Fruit fly (Drosophila melanogaster): ENCODE data around the gene Reg-2.

The Reg-2 gene

dm6 chr3L:601104-601503 lies 5.3 kb downstream of the Reg-2 start:
- TF ChIP-seq Hr96 (GFP tag; optimal IDR thresholded peaks at IDR 0.05) (no peak), CG12768 (GFP tag; optimal IDR thresholded peaks at IDR 0.05) (no peak), CG33017 (tag; optimal IDR thresholded peaks at IDR 0.05) (no peak), CG14711 (tag; optimal IDR thresholded peaks at IDR 0.05) (no peak), toe (GFP tag; optimal IDR thresholded peaks at IDR 0.05) (no peak), CG7101 (tag; optimal IDR thresholded peaks at IDR 0.05) (no peak), CG7045 (GFP tag; optimal IDR thresholded peaks at IDR 0.05) (no peak), CG11617 (GFP tag; optimal IDR thresholded peaks at IDR 0.05) (no peak)

dm6 chr3L:593102-593501 lies 13.3 kb downstream of the Reg-2 start, which contains the start of gene MED14:
Gene MED14, plus strand, starts transcription at chr3L:593246.
- no peak for TF ChIP-seq Clk (GFP tag; optimal IDR thresholded peaks at IDR 0.05)
- peak; percentile 56 for TF ChIP-seq bab1 (GFP tag; optimal IDR thresholded peaks at IDR 0.05)
- TF ChIP-seq tj (GFP tag; optimal IDR thresholded peaks at IDR 0.05): peak; percentile 50

DNA sequence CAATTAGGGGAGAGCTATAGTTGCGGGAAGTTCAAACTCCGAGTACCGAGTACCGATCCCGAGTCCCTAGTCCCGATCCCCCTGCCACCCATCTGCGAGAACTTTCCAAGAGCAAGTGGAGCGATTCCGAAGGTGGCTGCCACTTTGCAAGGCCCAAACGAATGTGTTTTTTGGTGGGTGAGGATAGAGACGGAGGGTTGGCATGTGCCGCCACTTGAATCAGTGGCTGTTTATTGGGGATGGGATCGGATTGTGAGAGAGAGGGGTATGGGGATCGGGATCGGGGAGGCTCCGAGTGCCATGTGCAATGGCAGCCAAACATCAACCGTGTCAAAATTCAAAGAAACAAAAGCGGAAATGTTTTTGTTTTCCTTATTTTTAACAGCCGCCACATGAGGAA lies 14.1 kb downstream of the Reg-2 start:
- no peak for TF ChIP-seq CG33017 (tag; optimal IDR thresholded peaks at IDR 0.05)
- TF ChIP-seq Mnt (GFP tag; optimal IDR thresholded peaks at IDR 0.05): no peak
- TF ChIP-seq CG12768 (GFP tag; optimal IDR thresholded peaks at IDR 0.05): no peak
- no peak for TF ChIP-seq CG5204 (GFP tag; optimal IDR thresholded peaks at IDR 0.05)
- TF ChIP-seq toe (GFP tag; optimal IDR thresholded peaks at IDR 0.05): no peak
- no peak for TF ChIP-seq CG7101 (tag; optimal IDR thresholded peaks at IDR 0.05)
- no peak for TF ChIP-seq ovo (GFP tag; optimal IDR thresholded peaks at IDR 0.05)
- no peak for TF ChIP-seq CG14711 (tag; optimal IDR thresholded peaks at IDR 0.05)
- no peak for TF ChIP-seq cnc (optimal IDR thresholded peaks at IDR 0.05)
- no peak for TF ChIP-seq pad (GFP tag; optimal IDR thresholded peaks at IDR 0.05)
- TF ChIP-seq CG11617 (GFP tag; optimal IDR thresholded peaks at IDR 0.05): no peak
- no peak for TF ChIP-seq kay (GFP tag; ENCODE audit: borderline replicate concordance)
- TF ChIP-seq tj (GFP tag; optimal IDR thresholded peaks at IDR 0.05): no peak
- no peak for TF ChIP-seq CG7045 (GFP tag; optimal IDR thresholded peaks at IDR 0.05)
- TF ChIP-seq Hr96 (GFP tag; optimal IDR thresholded peaks at IDR 0.05): no peak
- no peak for TF ChIP-seq Crg-1 (GFP tag; optimal IDR thresholded peaks at IDR 0.05)
- no peak for TF ChIP-seq CG1620 (GFP tag; optimal IDR thresholded peaks at IDR 0.05)

DNA sequence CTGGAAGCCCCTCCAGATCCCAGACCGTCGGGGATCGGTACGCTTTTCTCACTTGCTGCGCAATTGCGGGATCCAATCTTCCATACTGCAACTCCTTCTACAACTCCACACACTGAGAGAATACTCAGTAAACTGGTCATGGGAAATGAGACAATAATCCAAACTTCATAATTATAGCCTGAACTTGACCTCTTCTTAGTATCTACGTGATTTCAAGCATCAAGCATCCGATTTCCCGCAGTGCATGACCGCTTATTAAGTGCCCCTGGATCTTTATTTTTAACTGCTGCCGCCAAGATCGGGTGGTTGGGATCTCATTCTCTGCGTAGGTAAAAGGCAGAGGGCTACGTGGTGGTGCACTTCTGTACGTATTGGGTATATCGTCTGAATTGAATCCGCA lies 15.0 kb downstream of the Reg-2 start:
- TF ChIP-seq cic (GFP tag; optimal IDR thresholded peaks at IDR 0.05) (no peak), CG7101 (tag; optimal IDR thresholded peaks at IDR 0.05) (no peak), cnc (optimal IDR thresholded peaks at IDR 0.05) (no peak), bab1 (GFP tag; optimal IDR thresholded peaks at IDR 0.05) (no peak), toe (GFP tag; optimal IDR thresholded peaks at IDR 0.05) (no peak), CG33017 (tag; optimal IDR thresholded peaks at IDR 0.05) (no peak), CG11617 (GFP tag; optimal IDR thresholded peaks at IDR 0.05) (no peak), Crg-1 (GFP tag; optimal IDR thresholded peaks at IDR 0.05) (no peak), CG5204 (GFP tag; optimal IDR thresholded peaks at IDR 0.05) (no peak), CG1620 (GFP tag; optimal IDR thresholded peaks at IDR 0.05) (no peak), Clk (GFP tag; optimal IDR thresholded peaks at IDR 0.05) (no peak), tj (GFP tag; optimal IDR thresholded peaks at IDR 0.05) (no peak), Mnt (GFP tag; optimal IDR thresholded peaks at IDR 0.05) (no peak), pad (GFP tag; optimal IDR thresholded peaks at IDR 0.05) (no peak), ovo (GFP tag; optimal IDR thresholded peaks at IDR 0.05) (no peak), kay (GFP tag; ENCODE audit: borderline replicate concordance) (no peak), CG7045 (GFP tag; optimal IDR thresholded peaks at IDR 0.05) (no peak), Hr96 (GFP tag; optimal IDR thresholded peaks at IDR 0.05) (no peak), CG14711 (tag; optimal IDR thresholded peaks at IDR 0.05) (no peak)

dm6 chr3L:589290-590281 lies 16.8 kb downstream of the Reg-2 start:
- no peak for TF ChIP-seq CG12768 (GFP tag; optimal IDR thresholded peaks at IDR 0.05)
- no peak for TF ChIP-seq cic (GFP tag; optimal IDR thresholded peaks at IDR 0.05)
- TF ChIP-seq CG1620 (GFP tag; optimal IDR thresholded peaks at IDR 0.05): peak; percentile 35
- TF ChIP-seq CG11617 (GFP tag; optimal IDR thresholded peaks at IDR 0.05): no peak
- TF ChIP-seq ovo (GFP tag; optimal IDR thresholded peaks at IDR 0.05): no peak
- TF ChIP-seq Clk (GFP tag; optimal IDR thresholded peaks at IDR 0.05): peak; percentile 4
- no peak for TF ChIP-seq bab1 (GFP tag; optimal IDR thresholded peaks at IDR 0.05)
- peak; percentile 66 for TF ChIP-seq Hr96 (GFP tag; optimal IDR thresholded peaks at IDR 0.05)
- TF ChIP-seq Mnt (GFP tag; optimal IDR thresholded peaks at IDR 0.05): peak; percentile 10
- peak; percentile 44 for TF ChIP-seq CG33017 (tag; optimal IDR thresholded peaks at IDR 0.05)
- no peak for TF ChIP-seq cnc (optimal IDR thresholded peaks at IDR 0.05)
- no peak for TF ChIP-seq kay (GFP tag; ENCODE audit: borderline replicate concordance)
- peak; percentile 66 for TF ChIP-seq CG7101 (tag; optimal IDR thresholded peaks at IDR 0.05)
- peak; percentile 60 for TF ChIP-seq toe (GFP tag; optimal IDR thresholded peaks at IDR 0.05)
- no peak for TF ChIP-seq CG5204 (GFP tag; optimal IDR thresholded peaks at IDR 0.05)
- no peak for TF ChIP-seq Crg-1 (GFP tag; optimal IDR thresholded peaks at IDR 0.05)
- no peak for TF ChIP-seq tj (GFP tag; optimal IDR thresholded peaks at IDR 0.05)
- TF ChIP-seq CG7045 (GFP tag; optimal IDR thresholded peaks at IDR 0.05): peak; percentile 40
- peak; percentile 28 for TF ChIP-seq CG14711 (tag; optimal IDR thresholded peaks at IDR 0.05)
- TF ChIP-seq pad (GFP tag; optimal IDR thresholded peaks at IDR 0.05): peak; percentile 19

- TF ChIP-seq CG7101 (tag; optimal IDR thresholded peaks at IDR 0.05): no peak
- TF ChIP-seq CG14711 (tag; optimal IDR thresholded peaks at IDR 0.05): no peak
- no peak for TF ChIP-seq kay (GFP tag; ENCODE audit: borderline replicate concordance)
- no peak for TF ChIP-seq bab1 (GFP tag; optimal IDR thresholded peaks at IDR 0.05)
- no peak for TF ChIP-seq toe (GFP tag; optimal IDR thresholded peaks at IDR 0.05)
- no peak for TF ChIP-seq cnc (optimal IDR thresholded peaks at IDR 0.05)
- no peak for TF ChIP-seq Hr96 (GFP tag; optimal IDR thresholded peaks at IDR 0.05)
- no peak for TF ChIP-seq CG12768 (GFP tag; optimal IDR thresholded peaks at IDR 0.05)
- no peak for TF ChIP-seq CG11617 (GFP tag; optimal IDR thresholded peaks at IDR 0.05)
- no peak for TF ChIP-seq pad (GFP tag; optimal IDR thresholded peaks at IDR 0.05)
- no peak for TF ChIP-seq Clk (GFP tag; optimal IDR thresholded peaks at IDR 0.05)
- TF ChIP-seq Mnt (GFP tag; optimal IDR thresholded peaks at IDR 0.05): no peak
- TF ChIP-seq Crg-1 (GFP tag; optimal IDR thresholded peaks at IDR 0.05): no peak
- TF ChIP-seq CG1620 (GFP tag; optimal IDR thresholded peaks at IDR 0.05): no peak
- TF ChIP-seq cic (GFP tag; optimal IDR thresholded peaks at IDR 0.05): no peak
- TF ChIP-seq CG5204 (GFP tag; optimal IDR thresholded peaks at IDR 0.05): no peak
- no peak for TF ChIP-seq CG33017 (tag; optimal IDR thresholded peaks at IDR 0.05)
- TF ChIP-seq CG7045 (GFP tag; optimal IDR thresholded peaks at IDR 0.05): no peak
- no peak for TF ChIP-seq tj (GFP tag; optimal IDR thresholded peaks at IDR 0.05)
- no peak for TF ChIP-seq ovo (GFP tag; optimal IDR thresholded peaks at IDR 0.05)
Observed at dm6 chr3L:589174-589289, 17.3 kb downstream of the Reg-2 start, which contains the start of gene Kah. Gene Kah, minus strand, starts transcription at chr3L:589274.
